Fruit fly (Drosophila melanogaster) Kc167 (cell line): ENCODE results near the gene CG31948.

Experiments used
- Myc ChIP-seq: fragments of >200 bp; optimal IDR thresholded peaks from 2 replicates; lab custom pipeline; 2017; ENCODE audit warnings: missing external identifiers
- Sin3A ChIP-seq: fragments of >200 bp; optimal IDR thresholded peaks from 2 replicates; lab custom pipeline; 2018; ENCODE audit warnings: missing external identifiers
- h ChIP-seq: fragments of >200 bp; optimal IDR thresholded peaks from 3 replicates; lab custom pipeline; 2018; ENCODE audit warnings: missing external identifiers
- insv ChIP-seq: fragments of >200 bp; optimal IDR thresholded peaks from 3 replicates; lab custom pipeline; 2018; ENCODE audit warnings: missing external identifiers

DNA sequence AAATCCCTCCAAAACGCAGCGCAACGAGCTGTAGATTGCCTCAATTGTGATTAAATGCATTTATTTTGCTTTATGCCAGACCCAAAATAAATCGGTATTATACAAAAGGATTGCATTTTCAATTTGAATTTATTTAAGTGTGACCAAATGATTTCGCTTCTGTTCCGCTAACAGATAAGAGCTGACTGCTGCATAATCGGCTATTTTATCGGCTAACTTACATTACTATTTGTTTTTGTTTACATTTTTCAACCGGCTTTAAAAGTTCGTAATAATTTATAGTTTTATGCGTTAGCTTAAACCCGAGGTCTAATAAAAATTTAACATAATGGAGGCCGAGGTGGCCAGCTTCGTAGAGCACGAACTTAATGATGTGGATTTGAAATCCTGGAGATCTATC is 33.5 kb downstream of the CG31948 start, which contains the start of gene PIG-Wa:
- TF ChIP-seq h (lab: Kevin White, UChicago) (no peak), Sin3A (no peak), Myc (lab: Kevin White, UChicago) (no peak), insv (lab: Kevin White, UChicago) (no peak)
